Worm (Caenorhabditis elegans) whole organism, midembryonic: ENCODE measurements around the gene smg-3.

Source experiments
- T22C8.4 ChIP-seq: fragments of 200-800 bp; sonication (Bioruptor generic); IDR thresholded peaks from 2 replicates; pipeline ENCODE4 v1.3.6; 2022; ENCODE audit warnings: missing genetic modification characterization, missing compliant biosample characterization
- cog-1 ChIP-seq: sonication (generic microtip); optimal IDR thresholded peaks from 2 replicates; lab custom pipeline; 2016; ENCODE audit warnings: missing genetic modification characterization, missing compliant biosample characterization
- flt-1 ChIP-seq: fragments of 200-800 bp; sonication (Bioruptor generic); IDR thresholded peaks from 2 replicates; pipeline ENCODE4 v1.3.6; 2022; ENCODE audit warnings: missing genetic modification characterization, missing compliant biosample characterization
- klf-2 ChIP-seq: fragments of 200-800 bp; sonication (Bioruptor generic); conservative IDR thresholded peaks from 2 replicates; pipeline ENCODE4 v1.3.6; 2022; ENCODE audit warnings: missing genetic modification reagents, missing genetic modification characterization, missing compliant biosample characterization
- tab-1 ChIP-seq: fragments of 200-800 bp; sonication (Bioruptor generic); IDR thresholded peaks from 2 replicates; pipeline ENCODE4 v1.3.6; 2022; ENCODE audit warnings: missing genetic modification characterization, missing compliant biosample characterization
- ztf-23 ChIP-seq: fragments of 200-800 bp; sonication (Bioruptor generic); IDR thresholded peaks from 2 replicates; pipeline ENCODE4 v1.3.6; 2022; ENCODE audit warnings: missing genetic modification reagents, missing genetic modification characterization, missing compliant biosample characterization
- ztf-29 ChIP-seq: fragments of 200-800 bp; sonication (Bioruptor generic); IDR thresholded peaks from 2 replicates; pipeline ENCODE4 v1.3.6; 2022; ENCODE audit warnings: missing genetic modification reagents, missing genetic modification characterization, missing compliant biosample characterization

DNA sequence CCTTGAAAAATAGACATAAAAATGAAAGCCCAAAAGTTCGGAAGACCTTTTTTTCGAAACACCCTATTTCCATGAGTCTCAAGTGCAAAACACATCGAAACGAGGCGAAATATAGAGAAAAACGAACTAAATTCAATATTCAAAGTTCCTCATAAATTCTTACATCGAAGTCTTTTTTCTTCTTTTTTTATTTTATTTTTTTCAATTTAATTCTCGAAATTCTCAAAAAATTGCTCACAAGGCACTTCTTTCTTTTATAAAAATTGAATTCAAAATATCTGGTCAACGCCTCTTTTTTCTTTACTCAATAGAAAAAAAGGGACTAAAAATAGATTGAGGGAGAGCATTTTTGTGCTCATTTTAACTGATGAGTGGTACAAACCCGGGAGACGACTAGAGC, 22.3 kb upstream of the smg-3 start:
- TF ChIP-seq cog-1 (no peak), flt-1 (GFP tag; lab: Robert Waterston, UW) (no peak), T22C8.4 (GFP tag; lab: Robert Waterston, UW) (no peak), klf-2 (GFP tag; lab: Robert Waterston, UW) (no peak), ztf-23 (GFP tag; lab: Robert Waterston, UW) (no peak), tab-1 (GFP tag; lab: Robert Waterston, UW) (no peak), ztf-29 (GFP tag; lab: Robert Waterston, UW) (no peak)
